Worm (Caenorhabditis elegans) whole organism, L3 larva: ENCODE results near the gene sql-1.
A peak's percentile ranks its signal among the peaks of the same experiment; 100 is the strongest.

Experiments
- ceh-82 ChIP-seq: fragments of 150-350 bp; optimal IDR thresholded peaks from 2 replicates; lab custom pipeline; 2014; ENCODE audit warnings: missing biosample characterization, missing genetic modification characterization
- elt-2 ChIP-seq: sonication (generic microtip); optimal IDR thresholded peaks from 2 replicates; lab custom pipeline; 2016; ENCODE audit warnings: missing genetic modification reagents, mild to moderate bottlenecking, missing genetic modification characterization, missing compliant biosample characterization
- elt-3 ChIP-seq, 3 experiments: fragments of 150-350 bp in 1 of 3; sonication (generic microtip) in 2 of 3; optimal IDR thresholded peaks; 2 replicates in 2 of 3; 4 replicates in 1 of 3; lab custom pipeline; 2014 to 2017; ENCODE audit warnings: missing biosample characterization in 3 of 3, missing genetic modification characterization in 3 of 3
- jun-1 ChIP-seq: fragments of 150-350 bp; optimal IDR thresholded peaks from 2 replicates; lab custom pipeline; 2014; ENCODE audit warnings: missing biosample characterization, missing genetic modification reagents, missing genetic modification characterization
- lsy-12 ChIP-seq: sonication (generic microtip); optimal IDR thresholded peaks from 2 replicates; lab custom pipeline; 2016; ENCODE audit warnings: mild to moderate bottlenecking, missing genetic modification characterization, missing compliant biosample characterization
- nfya-1 ChIP-seq: sonication (generic microtip); optimal IDR thresholded peaks from 2 replicates; lab custom pipeline; 2017; ENCODE audit warnings: missing genetic modification characterization, mild to moderate bottlenecking, missing compliant biosample characterization, antibody characterized with exemption, moderate library complexity; ENCODE audit not compliant: insufficient read depth
- nhr-25 ChIP-seq: sonication (generic microtip); optimal IDR thresholded peaks from 2 replicates; lab custom pipeline; 2017; ENCODE audit warnings: missing biosample characterization, missing genetic modification characterization
- nhr-76 ChIP-seq: fragments of 150-350 bp; sonication (generic microtip); optimal IDR thresholded peaks from 5 replicates; lab custom pipeline; 2014; ENCODE audit warnings: missing biosample characterization, missing genetic modification characterization
- nhr-77 ChIP-seq: fragments of 150-350 bp; optimal IDR thresholded peaks from 2 replicates; lab custom pipeline; 2014; ENCODE audit warnings: missing biosample characterization, missing genetic modification characterization
- pha-4 ChIP-seq: fragments of 150-350 bp; optimal IDR thresholded peaks from 2 replicates; lab custom pipeline; 2014; ENCODE audit warnings: missing biosample characterization, missing genetic modification reagents, missing genetic modification characterization
- unc-39 ChIP-seq: sonication (generic microtip); optimal IDR thresholded peaks from 4 replicates; lab custom pipeline; 2017; ENCODE audit warnings: missing biosample characterization, missing genetic modification characterization
- zag-1 ChIP-seq: fragments of 150-350 bp; optimal IDR thresholded peaks from 2 replicates; lab custom pipeline; 2014; ENCODE audit warnings: missing biosample characterization, missing genetic modification characterization
- ztf-4 ChIP-seq: fragments of 150-350 bp; optimal IDR thresholded peaks from 2 replicates; lab custom pipeline; 2014; ENCODE audit warnings: missing biosample characterization, missing genetic modification characterization

sql-1 gene

DNA sequence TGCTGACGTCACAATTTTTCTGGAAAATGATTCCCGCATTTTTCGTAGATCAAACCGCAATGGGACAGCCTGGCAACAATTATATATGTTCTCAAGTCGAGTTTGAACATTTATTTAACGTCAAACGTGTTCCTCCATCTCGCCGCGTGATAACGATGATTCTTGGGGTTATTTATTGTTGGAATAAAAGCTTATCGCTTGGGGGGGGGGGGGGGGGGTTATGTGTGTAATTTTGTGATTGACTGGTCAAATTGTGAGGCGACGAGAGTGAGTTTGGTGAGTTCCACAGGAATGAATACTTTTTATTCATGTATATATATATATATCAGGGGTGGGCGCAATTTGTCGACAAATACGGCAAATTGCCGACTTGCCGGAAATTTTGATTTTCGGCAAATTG is 69.6 kb downstream of the sql-1 start:
- TF ChIP-seq elt-2 (tag; lab: Kevin White, UChicago) (peak; percentile 43), lsy-12 (no peak), ztf-4 (tag; lab: Kevin White, UChicago) (no peak)

DNA sequence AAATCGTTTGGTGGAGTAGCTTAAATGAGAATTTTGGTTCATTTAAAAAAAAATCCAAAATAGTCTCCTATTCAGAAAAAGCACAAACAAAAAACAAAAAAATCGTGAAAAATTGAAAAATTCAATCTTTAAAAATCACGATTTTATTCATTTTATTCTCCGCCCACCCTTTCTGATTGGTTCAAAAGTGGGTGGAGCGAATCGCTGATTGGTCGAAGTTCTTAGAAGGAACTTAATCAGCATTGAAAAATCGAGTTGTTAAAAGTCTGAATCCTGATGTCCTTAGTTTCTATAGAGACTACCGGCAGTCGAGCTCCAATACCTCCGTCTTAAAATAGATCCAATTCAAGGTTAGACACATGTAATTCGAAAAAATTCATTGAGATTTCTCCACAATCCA is 70.5 kb downstream of the sql-1 start:
- TF ChIP-seq nfya-1 (tag; lab: Kevin White, UChicago): peak; percentile 71
- no peak for TF ChIP-seq ceh-82 (tag; lab: Kevin White, UChicago)
- TF ChIP-seq, all 47 proteins: peak for 1

ce11 chrIII:12575350-12576292 is 76.3 kb downstream of the sql-1 start, which contains the start of gene aakg-1:
TSS of gene aakg-1 (minus strand) at chrIII:12575401.
- TF ChIP-seq nhr-76 (tag; lab: Kevin White, UChicago) (no peak), jun-1 (tag; lab: Kevin White, UChicago) (no peak), nhr-25 (peak; percentile 22), nhr-77 (tag; lab: Kevin White, UChicago) (no peak), nfya-1 (tag; lab: Kevin White, UChicago) (no peak), unc-39 (tag; lab: Kevin White, UChicago) (no peak), pha-4 (tag; lab: Kevin White, UChicago) (peak; percentile 42), zag-1 (tag; lab: Kevin White, UChicago) (no peak), elt-3 (tag; optimal IDR thresholded peaks at IDR 0.05; lab: Kevin White, UChicago) (no peak)
